Fruit fly (Drosophila melanogaster) whole organism, embryonic: Measurements from ENCODE around the gene Rtnl1.

Experiments used
- BtbVII ChIP-seq: fragments of 200-800 bp; sonication (Bioruptor generic); optimal IDR thresholded peaks from 3 replicates; lab custom pipeline; 2017; ENCODE audit warnings: missing biosample characterization, mild to moderate bottlenecking, missing genetic modification characterization
- CG11696 ChIP-seq: fragments of 200-800 bp; sonication (Bioruptor generic); IDR thresholded peaks from 2 replicates; pipeline ENCODE4 v1.3.6; 2022; ENCODE audit warnings: missing biosample characterization, missing genetic modification characterization
- CG1233 ChIP-seq: fragments of 200-800 bp; sonication (Bioruptor generic); optimal IDR thresholded peaks from 4 replicates; lab custom pipeline; 2018; ENCODE audit warnings: missing biosample characterization, mild to moderate bottlenecking, missing genetic modification characterization
- CG12659 ChIP-seq: fragments of 200-800 bp; sonication (Bioruptor generic); optimal IDR thresholded peaks from 3 replicates; lab custom pipeline; 2017; ENCODE audit warnings: mild to moderate bottlenecking, missing biosample characterization, missing genetic modification reagents, missing genetic modification characterization
- CG15479 ChIP-seq: fragments of 200-800 bp; sonication (Bioruptor generic); optimal IDR thresholded peaks from 3 replicates; lab custom pipeline; 2019; ENCODE audit warnings: missing biosample characterization, mild to moderate bottlenecking, missing genetic modification characterization, moderate library complexity
- CG1647 ChIP-seq: fragments of 200-800 bp; sonication (Bioruptor generic); optimal IDR thresholded peaks from 3 replicates; lab custom pipeline; 2016; ENCODE audit warnings: missing biosample characterization, missing genetic modification characterization
- CG16813 ChIP-seq: fragments of 200-800 bp; sonication (Bioruptor generic); IDR thresholded peaks from 3 replicates; pipeline ENCODE4 v1.3.6; 2022; ENCODE audit warnings: missing biosample characterization, missing genetic modification characterization; ENCODE audit not compliant: partially characterized antibody
- CG16815 ChIP-seq: fragments of 200-800 bp; sonication (Bioruptor generic); optimal IDR thresholded peaks from 3 replicates; lab custom pipeline; 2017; ENCODE audit warnings: missing biosample characterization, mild to moderate bottlenecking, missing genetic modification characterization
- CG17385 ChIP-seq: fragments of 200-800 bp; sonication (Bioruptor generic); optimal IDR thresholded peaks from 3 replicates; lab custom pipeline; 2018; ENCODE audit warnings: missing biosample characterization, mild to moderate bottlenecking, missing genetic modification characterization
- CG17568 ChIP-seq: fragments of 200-800 bp; sonication (Bioruptor generic); optimal IDR thresholded peaks from 2 replicates; lab custom pipeline; 2018; ENCODE audit warnings: missing biosample characterization, mild to moderate bottlenecking, missing genetic modification characterization, moderate library complexity
- CG2199 ChIP-seq: fragments of 200-800 bp; sonication (Bioruptor generic); IDR thresholded peaks from 3 replicates; pipeline ENCODE4 v1.3.6; 2022; ENCODE audit warnings: missing biosample characterization, missing genetic modification characterization
- CG2712 ChIP-seq: fragments of 200-800 bp; optimal IDR thresholded peaks from 3 replicates; lab custom pipeline; 2019; ENCODE audit warnings: missing biosample characterization, mild to moderate bottlenecking, missing genetic modification characterization, moderate library complexity
- CG3163 ChIP-seq: fragments of 200-800 bp; sonication (Bioruptor generic); optimal IDR thresholded peaks from 3 replicates; lab custom pipeline; 2016; ENCODE audit warnings: missing biosample characterization, missing genetic modification characterization
- CG32772 ChIP-seq: fragments of 200-800 bp; sonication (Bioruptor generic); IDR thresholded peaks from 2 replicates; pipeline ENCODE4 v1.3.6; 2022; ENCODE audit warnings: missing biosample characterization, missing genetic modification characterization
- CG3281 ChIP-seq: fragments of 200-800 bp; sonication (Bioruptor generic); optimal IDR thresholded peaks from 3 replicates; lab custom pipeline; 2017; ENCODE audit warnings: missing biosample characterization, mild to moderate bottlenecking, missing genetic modification characterization
- CG34422 ChIP-seq: fragments of 200-800 bp; sonication (Bioruptor generic); IDR thresholded peaks from 3 replicates; pipeline ENCODE4 v1.3.6; 2022; ENCODE audit warnings: missing biosample characterization, missing genetic modification characterization
- CG4328 ChIP-seq: fragments of 200-800 bp; sonication (Bioruptor generic); optimal IDR thresholded peaks from 3 replicates; lab custom pipeline; 2017; ENCODE audit warnings: missing biosample characterization, missing genetic modification reagents, missing genetic modification characterization
- CG43689 ChIP-seq: fragments of 200-800 bp; sonication (Bioruptor generic); IDR thresholded peaks from 2 replicates; pipeline ENCODE4 v1.3.6; 2022; ENCODE audit warnings: missing biosample characterization, missing genetic modification characterization
- CG4854 ChIP-seq: fragments of 200-800 bp; sonication (Bioruptor generic); optimal IDR thresholded peaks from 2 replicates; lab custom pipeline; 2016; ENCODE audit warnings: missing biosample characterization, missing genetic modification characterization, inconsistent platforms
- CG6175 ChIP-seq: fragments of 200-800 bp; sonication (Bioruptor generic); IDR thresholded peaks from 3 replicates; pipeline ENCODE4 v1.3.6; 2022; ENCODE audit warnings: missing biosample characterization, missing genetic modification characterization
- CG6813 ChIP-seq: fragments of 200-800 bp; sonication (Bioruptor generic); optimal IDR thresholded peaks from 2 replicates; lab custom pipeline; 2017; ENCODE audit warnings: missing biosample characterization, missing genetic modification characterization, mild to moderate bottlenecking, moderate library complexity, missing genetic modification reagents
- CG6854 ChIP-seq: fragments of 200-800 bp; sonication (Bioruptor generic); optimal IDR thresholded peaks from 3 replicates; lab custom pipeline; 2017; ENCODE audit warnings: missing biosample characterization, mild to moderate bottlenecking, missing genetic modification characterization
- CkIIα-i1 ChIP-seq: fragments of 200-800 bp; sonication (Bioruptor generic); IDR thresholded peaks from 2 replicates; pipeline ENCODE4 v1.3.6; 2022; ENCODE audit warnings: missing biosample characterization, missing genetic modification characterization
- Dek ChIP-seq: fragments of 200-800 bp; sonication (Bioruptor generic); optimal IDR thresholded peaks from 3 replicates; lab custom pipeline; 2019; ENCODE audit warnings: missing biosample characterization, mild to moderate bottlenecking, missing genetic modification characterization, moderate library complexity
- E2f2 ChIP-seq: fragments of 200-800 bp; sonication (Bioruptor generic); IDR thresholded peaks from 2 replicates; pipeline ENCODE4 v1.3.6; 2022; ENCODE audit warnings: missing biosample characterization, missing genetic modification characterization
- Hmx ChIP-seq: fragments of 200-800 bp; sonication (Bioruptor generic); optimal IDR thresholded peaks from 2 replicates; lab custom pipeline; 2016; ENCODE audit warnings: missing biosample characterization, missing genetic modification characterization
- Hr3 ChIP-seq: fragments of 200-800 bp; sonication (Bioruptor generic); optimal IDR thresholded peaks from 3 replicates; lab custom pipeline; 2016; ENCODE audit warnings: missing biosample characterization, missing genetic modification characterization
- Hr78 ChIP-seq, 2 experiments: fragments of 200-800 bp in 1 of 2; fragments of >200 bp in 1 of 2; sonication (Bioruptor generic) in 1 of 2; optimal IDR thresholded peaks; 2 replicates each; lab custom pipeline; 2017 to 2019; ENCODE audit warnings: missing biosample characterization in 2 of 2, missing genetic modification characterization in 2 of 2, mild to moderate bottlenecking in 1 of 2, moderate library complexity in 1 of 2
- NC2β ChIP-seq: fragments of 200-800 bp; sonication (Bioruptor generic); optimal IDR thresholded peaks from 2 replicates; lab custom pipeline; 2016; ENCODE audit warnings: missing biosample characterization, missing genetic modification characterization
- NK7.1 ChIP-seq: fragments of 200-800 bp; sonication (Bioruptor generic); optimal IDR thresholded peaks from 3 replicates; lab custom pipeline; 2016; ENCODE audit warnings: missing biosample characterization, missing genetic modification characterization
- Nf-YC ChIP-seq: fragments of 200-800 bp; optimal IDR thresholded peaks from 3 replicates; lab custom pipeline; 2019; ENCODE audit warnings: missing biosample characterization, mild to moderate bottlenecking, missing genetic modification characterization, moderate library complexity
- Oaz ChIP-seq: fragments of 200-800 bp; sonication (Bioruptor generic); IDR thresholded peaks from 2 replicates; pipeline ENCODE4 v1.3.6; 2022; ENCODE audit warnings: missing biosample characterization, missing genetic modification characterization
- Rx ChIP-seq: fragments of 200-800 bp; sonication (Bioruptor generic); IDR thresholded peaks from 2 replicates; pipeline ENCODE4 v1.3.6; 2022; ENCODE audit warnings: missing biosample characterization, missing genetic modification characterization
- ab ChIP-seq: fragments of 200-800 bp; sonication (Bioruptor generic); optimal IDR thresholded peaks from 2 replicates; lab custom pipeline; 2016; ENCODE audit warnings: missing biosample characterization, missing genetic modification characterization
- ase ChIP-seq: fragments of 200-800 bp; sonication (Bioruptor generic); IDR thresholded peaks from 3 replicates; pipeline ENCODE4 v1.3.6; 2022; ENCODE audit warnings: missing biosample characterization, missing genetic modification characterization
- bigmax ChIP-seq: fragments of 200-800 bp; sonication (Bioruptor generic); optimal IDR thresholded peaks from 2 replicates; lab custom pipeline; 2018; ENCODE audit warnings: missing biosample characterization, mild to moderate bottlenecking, missing genetic modification characterization
- cad ChIP-seq: fragments of >200 bp; optimal IDR thresholded peaks from 2 replicates; lab custom pipeline; 2017; ENCODE audit warnings: missing biosample characterization, missing genetic modification characterization
- cato ChIP-seq: fragments of 200-800 bp; sonication (Bioruptor generic); optimal IDR thresholded peaks from 2 replicates; lab custom pipeline; 2016; ENCODE audit warnings: missing biosample characterization, missing genetic modification characterization, borderline replicate concordance
- cg ChIP-seq: fragments of 200-800 bp; sonication (Bioruptor generic); optimal IDR thresholded peaks from 3 replicates; lab custom pipeline; 2019; ENCODE audit warnings: missing biosample characterization, mild to moderate bottlenecking, missing genetic modification characterization, moderate library complexity
- ci ChIP-seq: fragments of 200-800 bp; sonication (Bioruptor generic); IDR thresholded peaks from 3 replicates; pipeline ENCODE4 v1.3.6; 2022; ENCODE audit warnings: missing biosample characterization, missing genetic modification characterization
- cwo ChIP-seq: fragments of 200-800 bp; sonication (Bioruptor generic); optimal IDR thresholded peaks from 3 replicates; lab custom pipeline; 2017; ENCODE audit warnings: missing biosample characterization, missing genetic modification characterization, mild to moderate bottlenecking, moderate library complexity, missing genetic modification reagents
- dm ChIP-seq: fragments of 200-800 bp; sonication (Bioruptor generic); optimal IDR thresholded peaks from 3 replicates; lab custom pipeline; 2016; ENCODE audit warnings: missing biosample characterization, missing genetic modification characterization
- fd102C ChIP-seq: fragments of 200-800 bp; sonication (Bioruptor generic); optimal IDR thresholded peaks from 2 replicates; lab custom pipeline; 2018; ENCODE audit warnings: missing biosample characterization, mild to moderate bottlenecking, missing genetic modification characterization, moderate library complexity
- h ChIP-seq: fragments of >200 bp; optimal IDR thresholded peaks from 2 replicates; lab custom pipeline; 2017
- mam ChIP-seq: fragments of 200-800 bp; sonication (Bioruptor generic); optimal IDR thresholded peaks from 3 replicates; lab custom pipeline; 2016; ENCODE audit warnings: missing biosample characterization, missing genetic modification characterization
- mirr ChIP-seq: fragments of 200-800 bp; sonication (Bioruptor generic); optimal IDR thresholded peaks from 3 replicates; lab custom pipeline; 2018; ENCODE audit warnings: missing biosample characterization, mild to moderate bottlenecking, missing genetic modification characterization
- mld ChIP-seq: fragments of 200-800 bp; sonication (Bioruptor generic); IDR thresholded peaks from 3 replicates; pipeline ENCODE4 v1.3.6; 2022; ENCODE audit warnings: missing biosample characterization, missing genetic modification characterization; ENCODE audit not compliant: partially characterized antibody
- oc ChIP-seq: fragments of 200-800 bp; sonication (Bioruptor generic); optimal IDR thresholded peaks from 2 replicates; lab custom pipeline; 2018; ENCODE audit warnings: missing biosample characterization, mild to moderate bottlenecking, missing genetic modification characterization, moderate library complexity
- pfk ChIP-seq: fragments of 200-800 bp; sonication (Bioruptor generic); optimal IDR thresholded peaks from 2 replicates; lab custom pipeline; 2018; ENCODE audit warnings: missing biosample characterization, mild to moderate bottlenecking, missing genetic modification characterization, moderate library complexity
- schlank ChIP-seq: fragments of 200-800 bp; sonication (Bioruptor generic); optimal IDR thresholded peaks from 2 replicates; lab custom pipeline; 2018; ENCODE audit warnings: missing biosample characterization, mild to moderate bottlenecking, missing genetic modification characterization
- stc ChIP-seq: fragments of 200-800 bp; sonication (Bioruptor generic); IDR thresholded peaks from 2 replicates; pipeline ENCODE4 v1.3.6; 2022; ENCODE audit warnings: missing biosample characterization, missing genetic modification characterization
- vnd ChIP-seq: fragments of 200-800 bp; sonication (Bioruptor generic); IDR thresholded peaks from 3 replicates; pipeline ENCODE4 v1.3.6; 2022; ENCODE audit warnings: missing biosample characterization, missing genetic modification characterization; ENCODE audit not compliant: partially characterized antibody

Gene Rtnl1

DNA sequence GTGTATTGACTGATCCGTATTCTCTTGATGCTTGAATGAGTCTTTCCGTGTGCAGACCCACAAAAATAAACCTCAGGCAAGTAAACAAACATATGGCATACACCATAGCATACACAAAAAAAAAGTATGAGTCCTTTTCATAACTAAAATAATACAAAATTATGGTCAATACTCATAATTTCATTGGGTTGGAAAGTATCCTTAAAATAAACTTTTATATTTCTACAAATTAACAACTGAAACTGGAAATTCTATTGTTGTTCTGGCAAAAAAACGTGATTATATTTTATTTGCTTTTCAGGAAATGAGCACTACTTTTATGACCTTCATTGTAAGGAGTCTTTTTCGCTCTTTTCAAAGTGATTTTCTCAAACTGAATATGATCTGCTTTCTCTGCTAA, 32.6 kb upstream of the Rtnl1 start (continued):
- no peak for TF ChIP-seq cato (GFP tag; lab: Kevin White, UChicago)
- TF ChIP-seq Dek (tag; lab: Kevin White, UChicago) = no peak
- TF ChIP-seq CG6175 (GFP tag; lab: Robert Waterston, UW) = no peak
- no peak for TF ChIP-seq Hr3 (GFP tag; lab: Kevin White, UChicago)
- TF ChIP-seq CG3281 (GFP tag; lab: Kevin White, UChicago) = no peak
- no peak for TF ChIP-seq CG3163 (GFP tag; lab: Kevin White, UChicago)
- TF ChIP-seq bigmax (GFP tag; lab: Kevin White, UChicago) = no peak
- no peak for TF ChIP-seq pfk (GFP tag; lab: Kevin White, UChicago)
- no peak for TF ChIP-seq CG34422
- no peak for TF ChIP-seq dm (GFP tag; lab: Kevin White, UChicago)
- no peak for TF ChIP-seq ase (GFP tag; lab: Robert Waterston, UW)
- no peak for TF ChIP-seq CG6813 (GFP tag; lab: Kevin White, UChicago)
- no peak for TF ChIP-seq Nf-YC
- TF ChIP-seq Rx = no peak
- TF ChIP-seq Hr78 (GFP tag; optimal IDR thresholded peaks at IDR 0.05; lab: Kevin White, UChicago) = no peak
- no peak for TF ChIP-seq cwo (GFP tag; lab: Kevin White, UChicago)
- no peak for TF ChIP-seq CG43689 (GFP tag; lab: Robert Waterston, UW)
- no peak for TF ChIP-seq fd102C (GFP tag; lab: Kevin White, UChicago)
- TF ChIP-seq NK7.1 (GFP tag; lab: Kevin White, UChicago) = no peak
- no peak for TF ChIP-seq h
- TF ChIP-seq stc = no peak
- no peak for TF ChIP-seq ci (GFP tag; lab: Robert Waterston, UW)
- TF ChIP-seq CG2199 = no peak
- TF ChIP-seq CG6854 (GFP tag; lab: Kevin White, UChicago) = no peak
- TF ChIP-seq ab (GFP tag; lab: Kevin White, UChicago) = no peak
- TF ChIP-seq CG16815 (GFP tag; lab: Kevin White, UChicago) = peak; percentile 5
- no peak for TF ChIP-seq mirr (GFP tag; lab: Kevin White, UChicago)
- no peak for TF ChIP-seq cg (GFP tag; lab: Kevin White, UChicago)
- no peak for TF ChIP-seq CG12659 (GFP tag; lab: Kevin White, UChicago)
- TF ChIP-seq CG15479 (GFP tag; lab: Kevin White, UChicago) = no peak
- no peak for TF ChIP-seq vnd (GFP tag; lab: Robert Waterston, UW)
- TF ChIP-seq CG4854 (GFP tag; lab: Kevin White, UChicago) = no peak
- peak; percentile 88 for TF ChIP-seq CG11696 (GFP tag; lab: Robert Waterston, UW)
- no peak for TF ChIP-seq E2f2 (GFP tag; lab: Robert Waterston, UW)
- no peak for TF ChIP-seq CG32772 (GFP tag; lab: Robert Waterston, UW)
- no peak for TF ChIP-seq schlank (tag; lab: Kevin White, UChicago)
- TF ChIP-seq CG1233 = no peak
- TF ChIP-seq oc = no peak
- TF ChIP-seq BtbVII = no peak
- peak; percentile 60 for TF ChIP-seq CG2712 (tag; lab: Kevin White, UChicago)
- TF ChIP-seq cad (GFP tag; lab: Kevin White, UChicago) = no peak
- TF ChIP-seq CG17385 = peak; percentile 27
- TF ChIP-seq CG16813 (GFP tag; lab: Robert Waterston, UW) = no peak
- TF ChIP-seq CG1647 (GFP tag; lab: Kevin White, UChicago) = no peak
- no peak for TF ChIP-seq mld
- TF ChIP-seq NC2β (GFP tag; lab: Kevin White, UChicago) = no peak
- TF ChIP-seq mam (GFP tag; lab: Kevin White, UChicago) = no peak
- TF ChIP-seq CG17568 (GFP tag; lab: Kevin White, UChicago) = no peak
- no peak for TF ChIP-seq Oaz (GFP tag; lab: Robert Waterston, UW)
- no peak for TF ChIP-seq Hmx (GFP tag; lab: Kevin White, UChicago)
- TF ChIP-seq CG4328 = no peak
- no peak for TF ChIP-seq CkIIα-i1
